Fruit fly (Drosophila melanogaster) whole organism: ENCODE results near the gene FoxP.

ENCODE experiments used
- EcR ChIP-seq, 2 experiments: fragments of >200 bp; optimal IDR thresholded peaks; 2 replicates each; lab custom pipeline; 2017; ENCODE audit warnings: missing biosample characterization in 2 of 2, missing genetic modification characterization in 2 of 2, missing genetic modification reagents in 2 of 2
- pan ChIP-seq: fragments of >200 bp; optimal IDR thresholded peaks from 2 replicates; lab custom pipeline; 2017

dm6 chr3R:9774147-9774546 lies 43.5 kb upstream of the FoxP start, which contains the start of gene Whamy:
- TF ChIP-seq EcR (GFP tag; optimal IDR thresholded peaks at IDR 0.05; lab: Kevin White, UChicago), result no peak
- no peak for TF ChIP-seq pan (lab: Kevin White, UChicago)
